Worm (Caenorhabditis elegans): ENCODE results near the gene Y105C5A.1.

DNA sequence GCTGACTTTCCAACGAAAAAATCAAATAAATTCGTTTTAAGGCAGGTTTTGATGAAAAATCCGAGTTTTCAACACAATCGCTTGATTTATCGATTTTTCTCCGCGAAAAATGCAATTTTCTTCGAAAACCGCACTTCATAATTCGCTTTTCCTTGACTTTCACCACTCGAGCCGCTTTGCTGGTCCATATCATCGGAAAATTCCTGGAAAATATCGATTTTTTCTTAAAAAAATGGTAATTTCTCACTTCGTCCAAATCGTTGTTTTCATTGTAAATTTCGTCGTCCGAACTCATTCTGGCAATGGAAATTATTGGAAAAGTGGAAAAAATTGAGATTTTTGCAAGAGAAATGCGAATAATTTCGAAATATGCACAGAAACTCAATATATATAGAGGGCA, 36.0 kb downstream of the Y105C5A.1 start, which contains the start of gene ari-1.4:
- TF ChIP-seq flt-1 (GFP tag; IDR thresholded peaks at IDR 0.05): no peak
- no peak for TF ChIP-seq ztf-23 (GFP tag; IDR thresholded peaks at IDR 0.05)

All from whole organism, midembryonic.